Worm (Caenorhabditis elegans): Measurements from ENCODE around the gene nhr-241.

- TF ChIP-seq snpc-4 (tag; optimal IDR thresholded peaks at IDR 0.05) (no peak), elt-3 (tag; optimal IDR thresholded peaks at IDR 0.05) (no peak), ZK546.5 (tag; optimal IDR thresholded peaks at IDR 0.05) (no peak), daf-12 (tag; optimal IDR thresholded peaks at IDR 0.05) (no peak), nhr-12 (tag; optimal IDR thresholded peaks at IDR 0.05) (no peak), pha-4 (tag; optimal IDR thresholded peaks at IDR 0.05) (no peak), nhr-237 (tag; optimal IDR thresholded peaks at IDR 0.05) (no peak), nhr-28 (tag; optimal IDR thresholded peaks at IDR 0.05) (no peak), sea-2 (GFP tag; optimal IDR thresholded peaks at IDR 0.05) (no peak), unc-62 (GFP tag; optimal IDR thresholded peaks at IDR 0.05) (no peak)
Measured at ce11 chrV:18708015-18708414, 8.8 kb downstream of the nhr-241 start.

Measured in whole organism, L3 larva.